Fruit fly (Drosophila melanogaster): Measurements from ENCODE around the gene BigH1.

Gene BigH1

dm6 chr3R:14654976-14655896 is 8.0 kb upstream of the BigH1 start (continued):
- TF ChIP-seq Pdp1 (GFP tag; optimal IDR thresholded peaks at IDR 0.05), result peak; percentile 86 to 93
- TF ChIP-seq bsh (GFP tag; optimal IDR thresholded peaks at IDR 0.05), result peak; percentile 74 to 95
- TF ChIP-seq zfh2 (GFP tag; optimal IDR thresholded peaks at IDR 0.05), result peak; percentile 92
- peak; percentile 83 for TF ChIP-seq CG17802 (tag; optimal IDR thresholded peaks at IDR 0.05)
- TF ChIP-seq nau (GFP tag; optimal IDR thresholded peaks at IDR 0.05), result peak; percentile 92
- TF ChIP-seq gro (GFP tag; optimal IDR thresholded peaks at IDR 0.05), result peak; percentile 94
- peak; percentile 56 for TF ChIP-seq bigmax (GFP tag; optimal IDR thresholded peaks at IDR 0.05)
- TF ChIP-seq CG14014 (GFP tag; IDR thresholded peaks at IDR 0.05), result peak; percentile 94
- peak; percentile 91 for TF ChIP-seq CG18476 (GFP tag; optimal IDR thresholded peaks at IDR 0.05)
- TF ChIP-seq CG5180 (GFP tag; optimal IDR thresholded peaks at IDR 0.05), result peak; percentile 85
- peak; percentile 86 for TF ChIP-seq Asciz (GFP tag; optimal IDR thresholded peaks at IDR 0.05)
- TF ChIP-seq otp (GFP tag; IDR thresholded peaks at IDR 0.05), result peak; percentile 89
- peak; percentile 94 for TF ChIP-seq HmgZ (tag; optimal IDR thresholded peaks at IDR 0.05)
- peak; percentile 88 for TF ChIP-seq Ssrp (tag; optimal IDR thresholded peaks at IDR 0.05)
- no peak for TF ChIP-seq lov (optimal IDR thresholded peaks at IDR 0.05)
- TF ChIP-seq lov (GFP tag; IDR thresholded peaks at IDR 0.05), result peak; percentile 87
- peak; percentile 89 for TF ChIP-seq CG10959 (GFP tag; IDR thresholded peaks at IDR 0.05)
- TF ChIP-seq Stat92E (GFP tag; optimal IDR thresholded peaks at IDR 0.05), result peak in 1 of 3 experiments; percentile 66
- peak; percentile 90 for TF ChIP-seq CG1602 (GFP tag; optimal IDR thresholded peaks at IDR 0.05)
- TF ChIP-seq CG4854 (GFP tag; optimal IDR thresholded peaks at IDR 0.05), result peak; percentile 88
- peak; percentile 64 for TF ChIP-seq pros (GFP tag; optimal IDR thresholded peaks at IDR 0.05)
- TF ChIP-seq CG15073 (GFP tag; optimal IDR thresholded peaks at IDR 0.05), result no peak
- TF ChIP-seq Fer3 (tag; optimal IDR thresholded peaks at IDR 0.05), result peak; percentile 94
- TF ChIP-seq CG10979 (tag; optimal IDR thresholded peaks at IDR 0.05), result peak; percentile 93
- TF ChIP-seq CG11560 (tag; IDR thresholded peaks at IDR 0.05), result peak; percentile 97
- peak; percentile 88 for TF ChIP-seq CG6175 (GFP tag; IDR thresholded peaks at IDR 0.05)
- peak; percentile 91 for TF ChIP-seq H2.0 (GFP tag; IDR thresholded peaks at IDR 0.05)
- peak; percentile 94 for TF ChIP-seq ranshi (GFP tag; IDR thresholded peaks at IDR 0.05)
- TF ChIP-seq ac (GFP tag; optimal IDR thresholded peaks at IDR 0.05), result peak; percentile 91
- peak; percentile 82 for TF ChIP-seq klu (GFP tag; IDR thresholded peaks at IDR 0.05)
- peak; percentile 89 for TF ChIP-seq CG14050 (GFP tag; IDR thresholded peaks at IDR 0.05)
- no peak for TF ChIP-seq br (optimal IDR thresholded peaks at IDR 0.05)
- TF ChIP-seq nerfin-2 (GFP tag; IDR thresholded peaks at IDR 0.05; ENCODE audit: partially characterized antibody), result no peak
- peak; percentile 91 for TF ChIP-seq kni (GFP tag; optimal IDR thresholded peaks at IDR 0.05)
- TF ChIP-seq CG8089 (GFP tag; optimal IDR thresholded peaks at IDR 0.05), result peak; percentile 89
- TF ChIP-seq Hey (tag; optimal IDR thresholded peaks at IDR 0.05), result peak; percentile 81
- TF ChIP-seq NC2β (GFP tag; optimal IDR thresholded peaks at IDR 0.05), result peak; percentile 92
- peak; percentile 96 for TF ChIP-seq CG3281 (GFP tag; optimal IDR thresholded peaks at IDR 0.05)
- no peak for TF ChIP-seq Dip2 (GFP tag; IDR thresholded peaks at IDR 0.05)
- TF ChIP-seq ro (GFP tag; IDR thresholded peaks at IDR 0.05), result no peak; the same call in 1 of the 2 replicates
- TF ChIP-seq CG16813 (GFP tag; IDR thresholded peaks at IDR 0.05; ENCODE audit: partially characterized antibody), result peak; percentile 55
- peak; percentile 92 for TF ChIP-seq cg (GFP tag; optimal IDR thresholded peaks at IDR 0.05)
- peak; percentile 75 for TF ChIP-seq jing (GFP tag; optimal IDR thresholded peaks at IDR 0.05)
- peak; percentile 90 for TF ChIP-seq pum (GFP tag; optimal IDR thresholded peaks at IDR 0.05)
- peak; percentile 90 for TF ChIP-seq CG8765 (GFP tag; IDR thresholded peaks at IDR 0.05)
- peak; percentile 55 for TF ChIP-seq CG10565 (GFP tag; optimal IDR thresholded peaks at IDR 0.05)
- TF ChIP-seq CG43689 (GFP tag; IDR thresholded peaks at IDR 0.05), result peak; percentile 79
- peak; percentile 90 for TF ChIP-seq Abd-B (GFP tag; optimal IDR thresholded peaks at IDR 0.05)

All from whole organism, embryonic.